Fruit fly (Drosophila melanogaster) whole organism, embryonic: ENCODE measurements around the gene SelT.

Source experiments
- CG10543 ChIP-seq: fragments of 200-800 bp; sonication (Bioruptor generic); optimal IDR thresholded peaks from 3 replicates; lab custom pipeline; 2017; ENCODE audit warnings: missing biosample characterization, mild to moderate bottlenecking, missing genetic modification characterization, moderate library complexity
- CG11247 ChIP-seq: fragments of 200-800 bp; sonication (Bioruptor generic); IDR thresholded peaks from 2 replicates; pipeline ENCODE4 v1.3.6; 2022; ENCODE audit warnings: missing biosample characterization, missing genetic modification characterization
- CG11504 ChIP-seq: fragments of 200-800 bp; sonication (Bioruptor generic); optimal IDR thresholded peaks from 3 replicates; lab custom pipeline; 2019; ENCODE audit warnings: missing biosample characterization, mild to moderate bottlenecking, missing genetic modification characterization, moderate library complexity
- CG12155 ChIP-seq: fragments of 200-800 bp; sonication (Bioruptor generic); optimal IDR thresholded peaks from 3 replicates; lab custom pipeline; 2016; ENCODE audit warnings: missing biosample characterization, missing genetic modification characterization
- CG12744 ChIP-seq: fragments of 200-800 bp; sonication (Bioruptor generic); optimal IDR thresholded peaks from 2 replicates; lab custom pipeline; 2016; ENCODE audit warnings: missing biosample characterization, missing genetic modification characterization
- CG14014 ChIP-seq: fragments of 200-800 bp; sonication (Bioruptor generic); IDR thresholded peaks from 2 replicates; pipeline ENCODE4 v1.3.6; 2022; ENCODE audit warnings: missing biosample characterization, missing genetic modification characterization
- CG14710 ChIP-seq: fragments of 200-800 bp; sonication (Bioruptor generic); optimal IDR thresholded peaks from 3 replicates; lab custom pipeline; 2019; ENCODE audit warnings: missing biosample characterization, mild to moderate bottlenecking, missing genetic modification characterization, moderate library complexity
- CG1647 ChIP-seq: fragments of 200-800 bp; sonication (Bioruptor generic); optimal IDR thresholded peaks from 3 replicates; lab custom pipeline; 2016; ENCODE audit warnings: missing biosample characterization, missing genetic modification characterization
- CG17359 ChIP-seq: fragments of 200-800 bp; sonication (Bioruptor generic); optimal IDR thresholded peaks from 3 replicates; lab custom pipeline; 2018; ENCODE audit warnings: missing biosample characterization, mild to moderate bottlenecking, missing genetic modification characterization, moderate library complexity
- CG17829 ChIP-seq: fragments of 200-800 bp; optimal IDR thresholded peaks from 2 replicates; lab custom pipeline; 2019; ENCODE audit warnings: missing biosample characterization, mild to moderate bottlenecking, missing genetic modification characterization, moderate library complexity
- CG18011 ChIP-seq: fragments of 200-800 bp; sonication (Bioruptor generic); optimal IDR thresholded peaks from 2 replicates; lab custom pipeline; 2017; ENCODE audit warnings: missing biosample characterization, missing genetic modification characterization, mild to moderate bottlenecking, moderate library complexity, missing genotype
- CG2875 ChIP-seq: fragments of 200-800 bp; sonication (Bioruptor generic); optimal IDR thresholded peaks from 2 replicates; lab custom pipeline; 2017; ENCODE audit warnings: missing biosample characterization, mild to moderate bottlenecking, missing genetic modification characterization, missing genetic modification reagents
- CG2889 ChIP-seq: fragments of 200-800 bp; sonication (Bioruptor generic); IDR thresholded peaks from 3 replicates; pipeline ENCODE4 v1.3.6; 2022; ENCODE audit warnings: missing biosample characterization, missing genetic modification characterization
- CG30403 ChIP-seq: fragments of 200-800 bp; sonication (Bioruptor generic); optimal IDR thresholded peaks from 3 replicates; lab custom pipeline; 2016; ENCODE audit warnings: missing biosample characterization, missing genetic modification characterization
- CG31224 ChIP-seq: fragments of 200-800 bp; sonication (Bioruptor generic); IDR thresholded peaks from 2 replicates; pipeline ENCODE4 v1.3.6; 2022; ENCODE audit warnings: missing biosample characterization, missing genetic modification characterization
- CG3281 ChIP-seq: fragments of 200-800 bp; sonication (Bioruptor generic); optimal IDR thresholded peaks from 3 replicates; lab custom pipeline; 2017; ENCODE audit warnings: missing biosample characterization, mild to moderate bottlenecking, missing genetic modification characterization
- CG3995 ChIP-seq: fragments of 200-800 bp; sonication (Bioruptor generic); optimal IDR thresholded peaks from 3 replicates; lab custom pipeline; 2016; ENCODE audit warnings: missing biosample characterization, missing genetic modification characterization
- CG6854 ChIP-seq: fragments of 200-800 bp; sonication (Bioruptor generic); optimal IDR thresholded peaks from 3 replicates; lab custom pipeline; 2017; ENCODE audit warnings: missing biosample characterization, mild to moderate bottlenecking, missing genetic modification characterization
- CG8478 ChIP-seq: fragments of >200 bp; optimal IDR thresholded peaks from 2 replicates; lab custom pipeline; 2018
- CG9727 ChIP-seq: fragments of 200-800 bp; sonication (Bioruptor generic); optimal IDR thresholded peaks from 3 replicates; lab custom pipeline; 2017; ENCODE audit warnings: missing biosample characterization, mild to moderate bottlenecking, missing genetic modification characterization
- Camta ChIP-seq: fragments of 200-800 bp; sonication (Bioruptor generic); optimal IDR thresholded peaks from 2 replicates; lab custom pipeline; 2016; ENCODE audit warnings: missing biosample characterization, missing genetic modification characterization
- Dll ChIP-seq: fragments of 200-800 bp; sonication (Bioruptor generic); IDR thresholded peaks from 4 replicates; pipeline ENCODE4 v1.3.6; 2022; ENCODE audit warnings: missing biosample characterization, missing genetic modification characterization; ENCODE audit not compliant: partially characterized antibody
- ERR ChIP-seq: fragments of 200-800 bp; sonication (Bioruptor generic); optimal IDR thresholded peaks from 2 replicates; lab custom pipeline; 2016; ENCODE audit warnings: missing biosample characterization, missing genetic modification characterization
- Fer1 ChIP-seq: fragments of 200-800 bp; sonication (Bioruptor generic); optimal IDR thresholded peaks from 2 replicates; lab custom pipeline; 2017; ENCODE audit warnings: missing biosample characterization, mild to moderate bottlenecking, missing genetic modification characterization
- HmgD ChIP-seq: fragments of 200-800 bp; sonication (Bioruptor generic); optimal IDR thresholded peaks from 3 replicates; lab custom pipeline; 2016; ENCODE audit warnings: missing biosample characterization, missing genetic modification characterization
- Hmr ChIP-seq: fragments of 200-800 bp; sonication (Bioruptor generic); optimal IDR thresholded peaks from 3 replicates; lab custom pipeline; 2017; ENCODE audit warnings: mild to moderate bottlenecking, missing biosample characterization, missing genetic modification reagents, missing genetic modification characterization
- Hr3 ChIP-seq: fragments of 200-800 bp; sonication (Bioruptor generic); optimal IDR thresholded peaks from 3 replicates; lab custom pipeline; 2016; ENCODE audit warnings: missing biosample characterization, missing genetic modification characterization
- Hr78 ChIP-seq, 2 experiments: fragments of 200-800 bp in 1 of 2; fragments of >200 bp in 1 of 2; sonication (Bioruptor generic) in 1 of 2; optimal IDR thresholded peaks; 2 replicates each; lab custom pipeline; 2017 to 2019; ENCODE audit warnings: missing biosample characterization in 2 of 2, missing genetic modification characterization in 2 of 2, mild to moderate bottlenecking in 1 of 2, moderate library complexity in 1 of 2
- Side ChIP-seq: fragments of 200-800 bp; sonication (Bioruptor generic); optimal IDR thresholded peaks from 2 replicates; lab custom pipeline; 2016; ENCODE audit warnings: missing biosample characterization, missing genetic modification characterization
- Ssrp ChIP-seq: fragments of 200-800 bp; sonication (Bioruptor generic); optimal IDR thresholded peaks from 2 replicates; lab custom pipeline; 2018; ENCODE audit warnings: missing biosample characterization, mild to moderate bottlenecking, missing genetic modification characterization, moderate library complexity
- Trl ChIP-seq, 3 experiments: fragments of >200 bp in 2 of 3; fragments of 200-800 bp in 1 of 3; sonication (Bioruptor generic) in 1 of 3; optimal IDR thresholded peaks; 2 replicates in 1 of 3; 3 replicates in 2 of 3; lab custom pipeline; 2016 to 2017; ENCODE audit warnings: missing biosample characterization in 1 of 3, missing genetic modification characterization in 1 of 3
- Usf ChIP-seq: fragments of 200-800 bp; sonication (Bioruptor generic); optimal IDR thresholded peaks from 2 replicates; lab custom pipeline; 2017; ENCODE audit warnings: missing genotype, missing biosample characterization, missing genetic modification characterization
- Xbp1 ChIP-seq: fragments of 200-800 bp; sonication (Bioruptor generic); optimal IDR thresholded peaks from 3 replicates; lab custom pipeline; 2016; ENCODE audit warnings: missing biosample characterization, mild to moderate bottlenecking, missing genetic modification characterization
- aop ChIP-seq: fragments of 200-800 bp; sonication (Bioruptor generic); IDR thresholded peaks from 2 replicates; pipeline ENCODE4 v1.3.6; 2022; ENCODE audit warnings: missing biosample characterization, missing genetic modification characterization
- crp ChIP-seq, 2 experiments: fragments of 200-800 bp; sonication (Bioruptor generic); optimal IDR thresholded peaks; 2 replicates in 1 of 2; 3 replicates in 1 of 2; lab custom pipeline; 2017; ENCODE audit warnings: missing biosample characterization in 2 of 2, missing genetic modification characterization in 2 of 2, mild to moderate bottlenecking in 1 of 2, moderate library complexity in 1 of 2
- dmrt99B ChIP-seq: fragments of 200-800 bp; sonication (Bioruptor generic); optimal IDR thresholded peaks from 2 replicates; lab custom pipeline; 2018; ENCODE audit warnings: missing biosample characterization, mild to moderate bottlenecking, missing genetic modification characterization, moderate library complexity
- esg ChIP-seq: fragments of 200-800 bp; sonication (Bioruptor generic); conservative IDR thresholded peaks from 2 replicates; pipeline ENCODE4 v1.3.6; 2022; ENCODE audit warnings: missing biosample characterization, missing genetic modification characterization
- fd3F ChIP-seq: fragments of 200-800 bp; sonication (Bioruptor generic); optimal IDR thresholded peaks from 2 replicates; lab custom pipeline; 2018; ENCODE audit warnings: missing biosample characterization, mild to moderate bottlenecking, missing genetic modification characterization, moderate library complexity
- gfzf ChIP-seq: fragments of 200-800 bp; sonication (Bioruptor generic); optimal IDR thresholded peaks from 2 replicates; lab custom pipeline; 2016; ENCODE audit warnings: missing biosample characterization, mild to moderate bottlenecking, missing genetic modification characterization, moderate library complexity
- hbn ChIP-seq: fragments of 200-800 bp; sonication (Bioruptor generic); IDR thresholded peaks from 2 replicates; pipeline ENCODE4 v1.3.6; 2022; ENCODE audit warnings: missing biosample characterization, missing genetic modification characterization; ENCODE audit not compliant: partially characterized antibody
- her ChIP-seq: fragments of 200-800 bp; sonication (Bioruptor generic); optimal IDR thresholded peaks from 2 replicates; lab custom pipeline; 2016; ENCODE audit warnings: missing biosample characterization, missing genetic modification characterization
- lab ChIP-seq: fragments of 200-800 bp; sonication (Bioruptor generic); optimal IDR thresholded peaks from 3 replicates; lab custom pipeline; 2017; ENCODE audit warnings: missing biosample characterization, missing genetic modification characterization, mild to moderate bottlenecking, moderate library complexity, missing genetic modification reagents
- prd ChIP-seq, 3 experiments: fragments of >200 bp in 2 of 3; fragments of 200-800 bp in 1 of 3; sonication (Bioruptor generic) in 1 of 3; optimal IDR thresholded peaks in 2 of 3; IDR thresholded peaks in 1 of 3; 2 replicates in 2 of 3; 3 replicates in 1 of 3; pipeline versions ENCODE4 v1.3.6 to Lab custom; 2017 to 2022; ENCODE audit warnings: missing biosample characterization in 1 of 3, missing genetic modification characterization in 1 of 3
- pum ChIP-seq: fragments of 200-800 bp; sonication (Bioruptor generic); optimal IDR thresholded peaks from 2 replicates; lab custom pipeline; 2016; ENCODE audit warnings: missing biosample characterization, missing genetic modification characterization
- sima ChIP-seq: fragments of 200-800 bp; sonication (Bioruptor generic); optimal IDR thresholded peaks from 2 replicates; lab custom pipeline; 2016; ENCODE audit warnings: missing biosample characterization, missing genetic modification characterization
- slp2 ChIP-seq: fragments of 200-800 bp; sonication (Bioruptor generic); optimal IDR thresholded peaks from 2 replicates; lab custom pipeline; 2016; ENCODE audit warnings: missing biosample characterization, missing genetic modification characterization
- tio ChIP-seq: fragments of 200-800 bp; sonication (Bioruptor generic); optimal IDR thresholded peaks from 2 replicates; lab custom pipeline; 2017; ENCODE audit warnings: missing biosample characterization, missing genetic modification characterization, inconsistent platforms
- unc-4 ChIP-seq: fragments of 200-800 bp; sonication (Bioruptor generic); IDR thresholded peaks from 2 replicates; pipeline ENCODE4 v1.3.6; 2022; ENCODE audit warnings: missing biosample characterization, missing genetic modification characterization; ENCODE audit not compliant: partially characterized antibody
- vfl ChIP-seq: fragments of 200-800 bp; sonication (Bioruptor generic); optimal IDR thresholded peaks from 2 replicates; lab custom pipeline; 2016; ENCODE audit warnings: missing biosample characterization, missing genetic modification characterization

Gene SelT

dm6 chr2L:4971329-4971798 is 39.4 kb upstream of the SelT start, which contains the start of gene CG14043 (continued):
- TF ChIP-seq CG11504 (tag; lab: Kevin White, UChicago) (no peak), CG8478 (lab: Kevin White, UChicago) (no peak), slp2 (no peak), CG30403 (GFP tag; lab: Kevin White, UChicago) (peak; percentile 48), CG31224 (GFP tag; lab: Robert Waterston, UW) (no peak), Hmr (GFP tag; lab: Kevin White, UChicago) (no peak), CG12155 (GFP tag; lab: Kevin White, UChicago) (peak; percentile 19), Usf (GFP tag; lab: Kevin White, UChicago) (no peak), CG9727 (GFP tag; lab: Kevin White, UChicago) (peak; percentile 14), Side (GFP tag; lab: Kevin White, UChicago) (no peak), CG10543 (GFP tag; lab: Kevin White, UChicago) (no peak), ERR (no peak), Trl (optimal IDR thresholded peaks at IDR 0.05; lab: Kevin White, UChicago) (no peak), Trl (GFP tag; optimal IDR thresholded peaks at IDR 0.05; lab: Kevin White, UChicago) (no peak), CG1647 (GFP tag; lab: Kevin White, UChicago) (peak; percentile 29), HmgD (GFP tag; lab: Kevin White, UChicago) (peak; percentile 61), CG2875 (GFP tag; lab: Kevin White, UChicago) (no peak), CG2889 (GFP tag; lab: Robert Waterston, UW) (no peak), Xbp1 (GFP tag; lab: Kevin White, UChicago) (peak; percentile 36), pum (GFP tag; lab: Kevin White, UChicago) (peak; percentile 22), Hr3 (peak; percentile 3), CG17359 (tag; lab: Kevin White, UChicago) (peak; percentile 10), dmrt99B (tag; lab: Kevin White, UChicago) (no peak), crp (GFP tag; optimal IDR thresholded peaks at IDR 0.05; lab: Kevin White, UChicago) (peak in 1 of 2 experiments; percentile 43), aop (GFP tag; lab: Robert Waterston, UW) (no peak), gfzf (GFP tag; lab: Kevin White, UChicago) (peak; percentile 98), CG12744 (GFP tag; lab: Kevin White, UChicago) (no peak), her (GFP tag; lab: Kevin White, UChicago) (no peak), Dll (no peak), tio (no peak), sima (GFP tag; lab: Kevin White, UChicago) (no peak), CG18011 (no peak), fd3F (GFP tag; lab: Kevin White, UChicago) (no peak), esg (GFP tag; lab: Robert Waterston, UW) (no peak), Fer1 (GFP tag; lab: Kevin White, UChicago) (no peak), CG3995 (GFP tag; lab: Kevin White, UChicago) (peak; percentile 0), lab (GFP tag; lab: Kevin White, UChicago) (no peak), CG3281 (GFP tag; lab: Kevin White, UChicago) (peak; percentile 78), CG14710 (tag; lab: Kevin White, UChicago) (peak; percentile 86), CG14014 (GFP tag; lab: Robert Waterston, UW) (no peak), Ssrp (tag; lab: Kevin White, UChicago) (no peak), Hr78 (GFP tag; optimal IDR thresholded peaks at IDR 0.05; lab: Kevin White, UChicago) (no peak), CG11247 (GFP tag; lab: Robert Waterston, UW) (no peak), CG6854 (no peak), unc-4 (GFP tag; lab: Robert Waterston, UW) (peak; percentile 42; the same call in 1 of the 2 replicates), CG17829 (tag; lab: Kevin White, UChicago) (peak; percentile 51), prd (optimal IDR thresholded peaks at IDR 0.05; lab: Kevin White, UChicago) (no peak), prd (GFP tag; IDR thresholded peaks at IDR 0.05; lab: Robert Waterston, UW) (peak; percentile 54; the same call in 2 of the 3 replicates), vfl (GFP tag; lab: Kevin White, UChicago) (no peak), hbn (GFP tag; lab: Robert Waterston, UW) (peak; percentile 38; the same call in 1 of the 2 replicates), Camta (no peak)
